Worm (Caenorhabditis elegans) whole organism, young adult: ENCODE data around the gene C14C6.13.

Experiments
- F49E8.2 ChIP-seq: sonication (generic microtip); optimal IDR thresholded peaks from 3 replicates; lab custom pipeline; 2017; ENCODE audit warnings: missing genetic modification characterization, mild to moderate bottlenecking, missing compliant biosample characterization, antibody characterized with exemption, moderate library complexity; ENCODE audit not compliant: insufficient read depth
- F57C9.4 ChIP-seq: sonication (generic microtip); optimal IDR thresholded peaks from 2 replicates; lab custom pipeline; 2017; ENCODE audit warnings: mild to moderate bottlenecking, missing genetic modification characterization, missing compliant biosample characterization
- aptf-2 ChIP-seq: fragments of 200-800 bp; sonication (Bioruptor generic); conservative IDR thresholded peaks from 2 replicates; pipeline ENCODE4 v1.3.6; 2022; ENCODE audit warnings: missing genetic modification reagents, missing genetic modification characterization, missing compliant biosample characterization
- dpl-1 ChIP-seq: fragments of 150-350 bp; optimal IDR thresholded peaks from 2 replicates; lab custom pipeline; 2014; ENCODE audit warnings: missing biosample characterization, missing genetic modification reagents, missing genetic modification characterization
- hlh-12 ChIP-seq: sonication (generic microtip); optimal IDR thresholded peaks from 2 replicates; lab custom pipeline; 2016; ENCODE audit warnings: missing genetic modification characterization, missing compliant biosample characterization
- lsl-1 ChIP-seq: fragments of 200-800 bp; sonication (Bioruptor generic); optimal IDR thresholded peaks from 2 replicates; lab custom pipeline; 2018; ENCODE audit warnings: mild to moderate bottlenecking, missing genetic modification characterization, moderate library complexity, missing compliant biosample characterization
- nhr-120 ChIP-seq: fragments of 200-800 bp; sonication (Bioruptor generic); IDR thresholded peaks from 2 replicates; pipeline ENCODE4 v1.3.6; 2022; ENCODE audit warnings: missing genetic modification characterization, missing compliant biosample characterization
- nhr-90 ChIP-seq: sonication (generic microtip); optimal IDR thresholded peaks from 2 replicates; lab custom pipeline; 2016; ENCODE audit warnings: missing genotype, mild to moderate bottlenecking, missing genetic modification characterization, missing compliant biosample characterization
- rpc-1 ChIP-seq, 2 experiments: fragments of 150-350 bp in 1 of 2; sonication (generic microtip) in 1 of 2; optimal IDR thresholded peaks; 2 replicates each; lab custom pipeline; 2014 to 2018; ENCODE audit warnings: missing biosample characterization in 1 of 2, missing genetic modification characterization in 1 of 2, missing genetic modification reagents in 1 of 2, missing genotype in 1 of 2
- unc-62 ChIP-seq: fragments of 150-350 bp; optimal IDR thresholded peaks from 2 replicates; lab custom pipeline; 2014; ENCODE audit warnings: missing biosample characterization, missing genetic modification reagents, missing genetic modification characterization

ce11 chrV:574639-575038 is at the start of gene C14C6.13:
- no peak for TF ChIP-seq nhr-120 (GFP tag; lab: Robert Waterston, UW)
- TF ChIP-seq F57C9.4 (tag; lab: Kevin White, UChicago) = no peak
- no peak for TF ChIP-seq rpc-1 (optimal IDR thresholded peaks at IDR 0.05; lab: Kevin White, UChicago)
- TF ChIP-seq rpc-1 (tag; optimal IDR thresholded peaks at IDR 0.05; lab: Kevin White, UChicago) = no peak
- TF ChIP-seq nhr-90 (tag; lab: Kevin White, UChicago) = no peak
- TF ChIP-seq lsl-1 = no peak
- TF ChIP-seq aptf-2 (GFP tag; lab: Robert Waterston, UW) = no peak
- TF ChIP-seq unc-62 (GFP tag; lab: Kevin White, UChicago) = no peak
- no peak for TF ChIP-seq dpl-1
- TF ChIP-seq F49E8.2 = no peak
- no peak for TF ChIP-seq hlh-12 (tag; lab: Kevin White, UChicago)
